Fruit fly (Drosophila melanogaster) whole organism, larva: Measurements from ENCODE around the gene Zip99C.

ENCODE experiments used
- noc ChIP-seq: fragments of 200-800 bp; sonication (Bioruptor generic); optimal IDR thresholded peaks from 3 replicates; lab custom pipeline; 2019; ENCODE audit warnings: missing biosample characterization, mild to moderate bottlenecking, missing genetic modification characterization, moderate library complexity

Gene Zip99C

dm6 chr3R:29868676-29869349, at the start of gene Zip99C:
Zip99C (minus strand) TSS chr3R:29868895.
- peak; percentile 26 for TF ChIP-seq noc (tag; lab: Kevin White, UChicago)

- no peak for TF ChIP-seq noc (tag; lab: Kevin White, UChicago)
These were observed 45.6 kb upstream of the Zip99C start, which contains the start of gene Capa for dm6 chr3R:29914246-29914645. Capa (minus strand) TSS chr3R:29914346.

dm6 chr3R:29907601-29908175, 39.0 kb upstream of the Zip99C start, which contains the start of gene CG31036:
CG31036 (plus strand) TSS chr3R:29908107.
- no peak for TF ChIP-seq noc (tag; lab: Kevin White, UChicago)

- no peak for TF ChIP-seq noc (tag; lab: Kevin White, UChicago)
These were observed 36.5 kb upstream of the Zip99C start, which contains the start of gene CG15515 for dm6 chr3R:29905164-29905563. CG15515 (plus strand) TSS chr3R:29905464.

dm6 chr3R:29903775-29904356, 35.2 kb upstream of the Zip99C start, which contains the start of gene CG15517:
CG15517 (minus strand) TSS chr3R:29903825.
- TF ChIP-seq noc (tag; lab: Kevin White, UChicago) = no peak

- TF ChIP-seq noc (tag; lab: Kevin White, UChicago) = no peak
These were observed 30.9 kb upstream of the Zip99C start for dm6 chr3R:29899635-29900034.

- TF ChIP-seq noc (tag; lab: Kevin White, UChicago) = peak; percentile 50
These were observed 29.9 kb upstream of the Zip99C start for dm6 chr3R:29898588-29898987.

dm6 chr3R:29894393-29894792, 25.7 kb upstream of the Zip99C start:
- peak; percentile 67 for TF ChIP-seq noc (tag; lab: Kevin White, UChicago)

dm6 chr3R:29893030-29893429, 24.3 kb upstream of the Zip99C start:
- TF ChIP-seq noc (tag; lab: Kevin White, UChicago) = no peak

dm6 chr3R:29891183-29891582, 22.5 kb upstream of the Zip99C start:
- no peak for TF ChIP-seq noc (tag; lab: Kevin White, UChicago)

dm6 chr3R:29880306-29880705, 11.6 kb upstream of the Zip99C start:
- no peak for TF ChIP-seq noc (tag; lab: Kevin White, UChicago)

dm6 chr3R:29876733-29877193, 8.1 kb upstream of the Zip99C start, which contains the start of gene CG31038:
CG31038 (plus strand) TSS chr3R:29877059.
- no peak for TF ChIP-seq noc (tag; lab: Kevin White, UChicago)

dm6 chr3R:29876232-29876631, 7.5 kb upstream of the Zip99C start:
- TF ChIP-seq noc (tag; lab: Kevin White, UChicago) = no peak

dm6 chr3R:29875830-29876229, 7.1 kb upstream of the Zip99C start:
- TF ChIP-seq noc (tag; lab: Kevin White, UChicago) = no peak

dm6 chr3R:29869350-29869688, 624 bp upstream of the Zip99C start, which contains the start of gene CG34133:
CG34133 (plus strand) TSS chr3R:29869365.
- TF ChIP-seq noc (tag; lab: Kevin White, UChicago) = no peak

dm6 chr3R:29867895-29868294, 800 bp downstream of the Zip99C start:
- no peak for TF ChIP-seq noc (tag; lab: Kevin White, UChicago)
